Fruit fly (Drosophila melanogaster) whole organism, embryonic: ENCODE data around the gene CG17329.

Experiments used
- CG17328 ChIP-seq: fragments of 200-800 bp; sonication (Bioruptor generic); IDR thresholded peaks from 2 replicates; pipeline ENCODE4 v1.3.6; 2022; ENCODE audit warnings: missing biosample characterization, missing genetic modification characterization
- CG5245 ChIP-seq: fragments of 200-800 bp; sonication (Bioruptor generic); optimal IDR thresholded peaks from 3 replicates; lab custom pipeline; 2016; ENCODE audit warnings: missing biosample characterization, missing genetic modification characterization
- CG8478 ChIP-seq: fragments of >200 bp; optimal IDR thresholded peaks from 2 replicates; lab custom pipeline; 2018
- Elba2 ChIP-seq: fragments of 200-800 bp; sonication (Bioruptor generic); optimal IDR thresholded peaks from 3 replicates; lab custom pipeline; 2016; ENCODE audit warnings: missing biosample characterization, missing genetic modification characterization
- ap ChIP-seq: fragments of 200-800 bp; sonication (Bioruptor generic); IDR thresholded peaks from 2 replicates; pipeline ENCODE4 v1.3.6; 2022; ENCODE audit warnings: missing biosample characterization, missing genetic modification characterization
- pfk ChIP-seq: fragments of 200-800 bp; sonication (Bioruptor generic); optimal IDR thresholded peaks from 2 replicates; lab custom pipeline; 2018; ENCODE audit warnings: missing biosample characterization, mild to moderate bottlenecking, missing genetic modification characterization, moderate library complexity
- row ChIP-seq: fragments of 200-800 bp; sonication (Bioruptor generic); IDR thresholded peaks from 3 replicates; pipeline ENCODE4 v1.3.6; 2022; ENCODE audit warnings: missing biosample characterization, missing genetic modification characterization
- trem ChIP-seq: fragments of 200-800 bp; optimal IDR thresholded peaks from 3 replicates; lab custom pipeline; 2019; ENCODE audit warnings: missing biosample characterization, mild to moderate bottlenecking, missing genetic modification characterization, moderate library complexity

DNA sequence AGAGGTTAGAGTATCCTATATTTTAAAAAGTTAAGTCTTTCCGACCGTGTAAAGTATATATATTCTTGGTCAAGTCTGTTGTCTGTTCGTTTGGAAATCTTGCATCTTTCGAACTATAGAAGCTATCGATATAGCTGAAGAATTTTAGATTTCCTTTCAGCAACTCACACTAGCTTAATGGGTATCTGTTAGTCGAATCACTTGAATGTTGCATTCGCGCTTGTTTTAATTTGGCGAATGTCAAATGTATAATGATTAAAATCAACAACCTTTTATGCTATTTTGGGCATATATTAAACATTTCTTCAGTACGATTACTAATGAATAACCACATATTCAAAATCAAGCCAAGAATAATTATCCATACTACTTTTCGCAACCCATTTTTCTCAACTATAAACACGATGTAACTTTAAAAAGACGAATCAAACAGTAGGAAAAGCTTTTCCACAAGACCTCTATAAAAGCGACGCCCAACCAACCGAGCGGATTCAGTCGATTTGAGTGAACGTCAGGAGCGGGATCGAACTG, 2.7 kb downstream of the CG17329 start, which contains the start of gene Cyp303a1:
- TF ChIP-seq CG8478 (lab: Kevin White, UChicago) (no peak), row (GFP tag; lab: Robert Waterston, UW) (no peak), CG5245 (no peak), trem (no peak), CG17328 (no peak), ap (GFP tag; lab: Robert Waterston, UW) (no peak), pfk (no peak), Elba2 (GFP tag; lab: Kevin White, UChicago) (no peak)
